Worm (Caenorhabditis elegans) whole organism, late embryonic: Measurements from ENCODE around the gene shw-1.

Experiments
- ama-1 ChIP-seq: fragments of 150-350 bp; optimal IDR thresholded peaks from 2 replicates; lab custom pipeline; 2014
- ceh-30 ChIP-seq: fragments of 150-350 bp; optimal IDR thresholded peaks from 2 replicates; lab custom pipeline; 2014; ENCODE audit warnings: missing biosample characterization, missing genetic modification characterization
- pha-4 ChIP-seq: fragments of 150-350 bp; optimal IDR thresholded peaks from 2 replicates; lab custom pipeline; 2018; ENCODE audit warnings: missing biosample characterization, missing genetic modification reagents, missing genetic modification characterization

ce11 chrII:8353288-8353687 lies 32.0 kb upstream of the shw-1 start:
- no peak for TF ChIP-seq ceh-30
- no peak for TF ChIP-seq ama-1
- TF ChIP-seq pha-4 (tag; lab: Kevin White, UChicago), result no peak
